Worm (Caenorhabditis elegans) whole organism, L4 larva: ENCODE results near the gene Y27F2A.9.
A peak's percentile ranks its signal among the peaks of the same experiment; 100 is the strongest.
"Not testable (repeated sequence)": the region's sequence is repeated elsewhere in the genome, so short reads cannot be mapped to it uniquely, and the experiment has no call there.

Source experiments
- F49E8.2 ChIP-seq: sonication (generic microtip); optimal IDR thresholded peaks from 2 replicates; lab custom pipeline; 2016; ENCODE audit warnings: missing compliant biosample characterization, mild to moderate bottlenecking, missing genetic modification characterization, borderline replicate concordance
- Y75B8A.6 ChIP-seq: fragments of 200-800 bp; sonication (Bioruptor generic); IDR thresholded peaks from 2 replicates; pipeline ENCODE4 v1.3.6; 2022; ENCODE audit warnings: missing genetic modification reagents, missing genetic modification characterization, missing compliant biosample characterization
- ZK546.5 ChIP-seq, 2 experiments: sonication (generic microtip); optimal IDR thresholded peaks; 2 replicates each; lab custom pipeline; 2017; ENCODE audit warnings: missing biosample characterization in 2 of 2, missing genetic modification characterization in 2 of 2
- aha-1 ChIP-seq: fragments of 150-350 bp; peaks from one replicate; lab custom pipeline; 2014; ENCODE audit warnings: missing biosample characterization, missing genetic modification characterization
- arid-1 ChIP-seq: fragments of 200-800 bp; sonication (Bioruptor generic); conservative IDR thresholded peaks from 2 replicates; pipeline ENCODE4 v1.3.6; 2022; ENCODE audit warnings: missing genetic modification reagents, missing genetic modification characterization, missing compliant biosample characterization
- attf-4 ChIP-seq: sonication (generic microtip); optimal IDR thresholded peaks from 3 replicates; lab custom pipeline; 2017; ENCODE audit warnings: missing biosample characterization, missing genetic modification characterization
- daf-16 ChIP-seq, 3 experiments: sonication (generic microtip); optimal IDR thresholded peaks; 2 replicates each; lab custom pipeline; 2016 to 2017; ENCODE audit warnings: missing genetic modification characterization in 3 of 3, missing genetic modification reagents in 3 of 3, mild to moderate bottlenecking in 2 of 3, missing compliant biosample characterization in 2 of 3, missing biosample characterization in 1 of 3, moderate library complexity in 1 of 3
- daf-19 ChIP-seq: fragments of 200-800 bp; sonication (Bioruptor generic); conservative IDR thresholded peaks from 2 replicates; pipeline ENCODE4 v1.3.6; 2022; ENCODE audit warnings: missing genetic modification characterization, missing compliant biosample characterization
- daf-8 ChIP-seq: fragments of 200-800 bp; sonication (Bioruptor generic); IDR thresholded peaks from 2 replicates; pipeline ENCODE4 v1.3.6; 2022; ENCODE audit warnings: missing genetic modification characterization, missing compliant biosample characterization
- dmd-6 ChIP-seq: fragments of 200-800 bp; sonication (Bioruptor generic); IDR thresholded peaks from 2 replicates; pipeline ENCODE4 v1.3.6; 2022; ENCODE audit warnings: missing genetic modification reagents, missing genetic modification characterization, missing compliant biosample characterization
- duxl-1 ChIP-seq: sonication (generic microtip); optimal IDR thresholded peaks from 2 replicates; lab custom pipeline; 2016; ENCODE audit warnings: mild to moderate bottlenecking, missing genetic modification characterization, moderate library complexity, missing compliant biosample characterization; ENCODE audit not compliant: poor library complexity
- egl-27 ChIP-seq: sonication (generic microtip); optimal IDR thresholded peaks from 3 replicates; lab custom pipeline; 2017; ENCODE audit warnings: missing biosample characterization, missing genetic modification reagents, missing genetic modification characterization
- fos-1 ChIP-seq: fragments of 150-350 bp; optimal IDR thresholded peaks from 2 replicates; lab custom pipeline; 2014; ENCODE audit warnings: missing biosample characterization, missing genetic modification characterization
- hlh-30 ChIP-seq: sonication (generic microtip); optimal IDR thresholded peaks from 2 replicates; lab custom pipeline; 2017; ENCODE audit warnings: antibody characterized with exemption, mild to moderate bottlenecking, missing genetic modification characterization, missing compliant biosample characterization; ENCODE audit not compliant: insufficient read depth
- hmg-1.1 ChIP-seq: fragments of 200-800 bp; sonication (Bioruptor generic); IDR thresholded peaks from 2 replicates; pipeline ENCODE4 v1.3.6; 2022; ENCODE audit warnings: missing genetic modification reagents, missing genetic modification characterization, missing compliant biosample characterization
- mdt-29 ChIP-seq: fragments of 200-800 bp; sonication (Bioruptor generic); IDR thresholded peaks from 2 replicates; pipeline ENCODE4 v1.3.6; 2022; ENCODE audit warnings: missing genetic modification reagents, missing genetic modification characterization, missing compliant biosample characterization
- nhr-10 ChIP-seq: fragments of 150-350 bp; optimal IDR thresholded peaks from 2 replicates; lab custom pipeline; 2014; ENCODE audit warnings: missing biosample characterization, missing genetic modification characterization
- nhr-11 ChIP-seq: fragments of 150-350 bp; optimal IDR thresholded peaks from 2 replicates; lab custom pipeline; 2014; ENCODE audit warnings: missing biosample characterization, missing genetic modification characterization
- nhr-111 ChIP-seq: fragments of 200-800 bp; sonication (Bioruptor generic); optimal IDR thresholded peaks from 2 replicates; lab custom pipeline; 2018; ENCODE audit warnings: mild to moderate bottlenecking, missing genetic modification characterization, missing compliant biosample characterization
- nhr-237 ChIP-seq: sonication (generic microtip); optimal IDR thresholded peaks from 2 replicates; lab custom pipeline; 2017; ENCODE audit warnings: missing biosample characterization, missing genetic modification characterization
- nhr-25 ChIP-seq: sonication (generic microtip); optimal IDR thresholded peaks from 2 replicates; lab custom pipeline; 2017; ENCODE audit warnings: missing genetic modification characterization, mild to moderate bottlenecking, missing compliant biosample characterization, antibody characterized with exemption, moderate library complexity, borderline replicate concordance; ENCODE audit not compliant: insufficient read depth
- nhr-6 ChIP-seq: fragments of 150-350 bp; optimal IDR thresholded peaks from 2 replicates; lab custom pipeline; 2014; ENCODE audit warnings: missing biosample characterization, missing genetic modification characterization
- nhr-77 ChIP-seq: fragments of 150-350 bp; optimal IDR thresholded peaks from 2 replicates; lab custom pipeline; 2014; ENCODE audit warnings: missing biosample characterization, missing genetic modification characterization
- pqm-1 ChIP-seq: sonication (generic microtip); optimal IDR thresholded peaks from 2 replicates; lab custom pipeline; 2017; ENCODE audit warnings: missing biosample characterization, missing genetic modification characterization
- saeg-2 ChIP-seq: fragments of 200-800 bp; sonication (Bioruptor generic); IDR thresholded peaks from 2 replicates; pipeline ENCODE4 v1.3.6; 2022; ENCODE audit warnings: missing genetic modification reagents, missing genetic modification characterization, missing compliant biosample characterization
- sdz-12 ChIP-seq: fragments of 200-800 bp; sonication (Bioruptor generic); optimal IDR thresholded peaks from 2 replicates; lab custom pipeline; 2018; ENCODE audit warnings: mild to moderate bottlenecking, missing genetic modification characterization, missing compliant biosample characterization
- set-16 ChIP-seq: fragments of 200-800 bp; sonication (Bioruptor generic); IDR thresholded peaks from 2 replicates; pipeline ENCODE4 v1.3.6; 2022; ENCODE audit warnings: missing genetic modification reagents, missing genetic modification characterization, missing compliant biosample characterization
- unc-39 ChIP-seq: sonication (generic microtip); optimal IDR thresholded peaks from 2 replicates; lab custom pipeline; 2017; ENCODE audit warnings: missing biosample characterization, missing genetic modification characterization
- vab-7 ChIP-seq: fragments of 200-800 bp; sonication (Bioruptor generic); IDR thresholded peaks from 2 replicates; pipeline ENCODE4 v1.3.6; 2022; ENCODE audit warnings: missing genetic modification reagents, missing genetic modification characterization, missing compliant biosample characterization
- zag-1 ChIP-seq: fragments of 150-350 bp; optimal IDR thresholded peaks from 2 replicates; lab custom pipeline; 2014; ENCODE audit warnings: missing biosample characterization, missing genetic modification characterization
- zfp-3 ChIP-seq: fragments of 200-800 bp; sonication (Bioruptor generic); conservative IDR thresholded peaks from 2 replicates; pipeline ENCODE4 v1.3.6; 2022; ENCODE audit warnings: missing genetic modification reagents, missing genetic modification characterization, missing compliant biosample characterization
- zip-2 ChIP-seq: fragments of 150-350 bp; optimal IDR thresholded peaks from 2 replicates; lab custom pipeline; 2014; ENCODE audit warnings: missing biosample characterization, missing genetic modification characterization
- ztf-11 ChIP-seq: fragments of 150-350 bp; optimal IDR thresholded peaks from 2 replicates; lab custom pipeline; 2014; ENCODE audit warnings: missing biosample characterization, missing genetic modification characterization
- ztf-7 ChIP-seq: fragments of 150-350 bp; optimal IDR thresholded peaks from 2 replicates; lab custom pipeline; 2014; ENCODE audit warnings: missing biosample characterization, missing genetic modification characterization

Gene Y27F2A.9

DNA sequence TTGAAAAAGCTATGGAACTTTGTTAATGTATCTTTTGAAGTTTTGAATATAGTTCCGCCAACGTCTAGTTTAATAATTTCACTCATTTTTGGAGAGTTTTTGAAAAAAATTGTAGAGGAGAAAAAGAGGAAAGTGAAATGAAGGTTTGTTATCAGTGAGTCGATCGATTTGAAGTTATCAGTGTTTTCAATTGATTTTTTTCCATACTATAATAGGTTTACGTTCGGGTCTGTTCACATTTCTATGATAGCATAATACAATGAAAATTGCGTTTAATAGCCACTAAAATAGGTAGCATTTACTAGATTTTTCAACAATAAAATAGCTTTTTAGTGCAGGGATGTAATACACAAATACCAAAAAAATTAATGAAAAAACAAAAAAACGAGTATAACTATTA lies 33.8 kb upstream of the Y27F2A.9 start, which contains the start of gene ZC239.16 (continued):
- no peak for TF ChIP-seq daf-16 (GFP tag; optimal IDR thresholded peaks at IDR 0.05; lab: Kevin White, UChicago)
- peak; percentile 61 for TF ChIP-seq daf-16 (tag; optimal IDR thresholded peaks at IDR 0.05; lab: Kevin White, UChicago)
- TF ChIP-seq nhr-11 (tag; lab: Kevin White, UChicago), result no peak
- 0 out of 2 replicates have a peak, but pooled peaks have one; percentile 8 for TF ChIP-seq dmd-6 (GFP tag; lab: Robert Waterston, UW)
- TF ChIP-seq arid-1 (GFP tag; lab: Robert Waterston, UW), result no peak
- TF ChIP-seq nhr-10 (tag; lab: Kevin White, UChicago), result no peak
- TF ChIP-seq nhr-25 (tag; lab: Kevin White, UChicago), result no peak
- no peak for TF ChIP-seq saeg-2 (GFP tag; lab: Robert Waterston, UW)
- peak; percentile 38 for TF ChIP-seq pqm-1 (tag; lab: Kevin White, UChicago)
- TF ChIP-seq set-16, result no peak
- TF ChIP-seq nhr-237 (tag; lab: Kevin White, UChicago), result no peak
- TF ChIP-seq zfp-3 (GFP tag; lab: Robert Waterston, UW), result no peak
- no peak for TF ChIP-seq ztf-7 (tag; lab: Kevin White, UChicago)
- TF ChIP-seq duxl-1, result no peak
- no peak for TF ChIP-seq daf-19 (GFP tag; lab: Robert Waterston, UW)
- TF ChIP-seq sdz-12, result no peak
- TF ChIP-seq daf-8 (GFP tag; lab: Robert Waterston, UW), result no peak
- TF ChIP-seq nhr-77 (tag; lab: Kevin White, UChicago), result no peak

DNA sequence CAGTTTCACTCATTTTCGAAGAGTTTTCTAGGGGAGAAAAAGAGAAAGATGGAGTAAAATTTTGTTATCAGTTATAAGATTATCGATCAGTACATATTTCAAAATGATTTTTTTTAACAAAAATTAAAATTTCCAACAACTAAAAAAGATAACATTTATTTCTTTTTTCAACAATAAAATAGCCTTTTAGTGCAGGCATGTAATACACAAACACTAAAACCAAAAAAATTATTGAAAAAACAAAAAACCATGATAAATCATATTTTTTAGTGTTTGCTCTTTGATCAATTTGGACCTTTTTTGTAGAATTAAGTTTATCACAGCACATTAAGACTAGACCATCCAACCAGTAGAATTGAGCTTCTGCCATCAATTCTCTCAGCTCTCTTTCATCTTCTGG lies 33.2 kb upstream of the Y27F2A.9 start, which contains the start of gene ZC239.15:
Gene ZC239.15 (minus strand): TSS at position 101 of the 400 bp plus-strand sequence.
- peak; percentile 16 for TF ChIP-seq aha-1
- no peak for TF ChIP-seq daf-16 (GFP tag; optimal IDR thresholded peaks at IDR 0.05; lab: Kevin White, UChicago)
- peak; percentile 2 for TF ChIP-seq daf-16 (tag; optimal IDR thresholded peaks at IDR 0.05; lab: Kevin White, UChicago)
- TF ChIP-seq nhr-77 (tag; lab: Kevin White, UChicago), result no peak
- no peak for TF ChIP-seq nhr-237 (tag; lab: Kevin White, UChicago)
- no peak for TF ChIP-seq duxl-1
- TF ChIP-seq zag-1, result no peak

DNA sequence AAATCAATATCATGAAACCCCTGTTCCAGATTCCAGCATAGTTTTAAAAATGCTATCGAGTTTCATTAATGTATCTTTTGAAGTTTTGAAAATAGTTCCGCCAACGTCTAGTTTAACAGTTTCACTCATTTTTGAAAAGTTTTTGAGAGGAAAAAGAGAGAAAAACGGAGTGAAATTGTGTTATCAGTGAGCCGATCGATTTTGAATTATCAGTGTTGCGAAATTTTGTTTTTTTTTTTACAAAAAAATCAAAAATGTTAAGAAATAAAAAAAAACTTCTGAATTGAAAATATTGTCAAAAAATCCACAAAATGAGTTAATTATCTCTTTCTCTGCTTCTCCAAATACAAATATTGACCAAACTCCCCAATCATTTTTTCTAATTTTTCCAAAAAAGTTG lies 31.2 kb upstream of the Y27F2A.9 start, which contains the start of gene ZC239.13:
Gene ZC239.13 (minus strand): TSS at position 154 of the 400 bp plus-strand sequence.
- TF ChIP-seq mdt-29 (GFP tag; lab: Robert Waterston, UW) (no peak), nhr-6 (tag; lab: Kevin White, UChicago) (no peak), hlh-30 (tag; lab: Kevin White, UChicago) (no peak), pqm-1 (tag; lab: Kevin White, UChicago) (peak; percentile 26), arid-1 (GFP tag; lab: Robert Waterston, UW) (no peak)

DNA sequence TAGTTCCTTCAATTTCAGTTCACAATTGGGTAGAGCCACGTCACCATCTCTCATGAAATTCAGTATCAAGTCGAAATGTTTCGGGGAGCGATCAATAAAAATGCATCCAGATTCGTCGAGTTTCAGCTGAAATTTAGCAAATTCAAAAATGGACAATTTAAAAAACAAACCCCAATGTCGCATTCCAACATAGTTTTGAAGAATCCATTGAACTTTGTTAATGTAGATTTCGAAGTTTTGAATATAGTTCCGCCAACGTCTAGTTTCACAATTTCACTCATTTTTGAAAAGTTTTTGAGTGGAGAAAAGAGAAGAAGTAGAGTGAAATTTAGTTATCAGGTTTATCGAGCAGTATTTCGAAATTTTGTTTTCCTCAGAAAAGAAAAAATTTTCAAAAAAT lies 30.3 kb upstream of the Y27F2A.9 start, which contains the start of gene ZC239.14:
Gene ZC239.14 (minus strand): TSS at position 305 of the 400 bp plus-strand sequence.
- no peak for TF ChIP-seq hmg-1.1 (GFP tag; lab: Robert Waterston, UW)
- TF ChIP-seq aha-1, result peak; percentile 91

DNA sequence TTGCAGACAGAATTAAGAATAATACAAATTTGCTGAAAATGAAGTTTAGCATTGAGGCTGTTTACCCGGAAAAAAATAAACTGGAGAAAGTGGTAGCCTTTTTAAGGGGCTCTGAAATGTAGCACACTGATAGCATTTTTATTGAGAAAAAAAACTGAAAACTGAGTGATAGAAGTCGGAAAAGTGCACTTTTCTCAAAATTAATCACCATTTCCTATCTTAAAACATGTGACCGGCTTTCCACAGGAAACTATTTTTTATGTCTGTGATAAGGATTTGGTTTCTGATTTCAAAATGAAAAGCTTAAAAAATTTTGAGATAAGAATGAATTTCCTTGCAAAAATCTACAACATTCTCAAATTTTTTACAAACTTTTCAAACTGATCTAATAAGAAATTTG lies 29.3 kb upstream of the Y27F2A.9 start, which contains the start of gene ZC239.22:
Gene ZC239.22 (minus strand): TSS at position 101 of the 400 bp plus-strand sequence.
- peak; percentile 21 for TF ChIP-seq aha-1
- TF ChIP-seq attf-4 (tag; lab: Kevin White, UChicago), result no peak

DNA sequence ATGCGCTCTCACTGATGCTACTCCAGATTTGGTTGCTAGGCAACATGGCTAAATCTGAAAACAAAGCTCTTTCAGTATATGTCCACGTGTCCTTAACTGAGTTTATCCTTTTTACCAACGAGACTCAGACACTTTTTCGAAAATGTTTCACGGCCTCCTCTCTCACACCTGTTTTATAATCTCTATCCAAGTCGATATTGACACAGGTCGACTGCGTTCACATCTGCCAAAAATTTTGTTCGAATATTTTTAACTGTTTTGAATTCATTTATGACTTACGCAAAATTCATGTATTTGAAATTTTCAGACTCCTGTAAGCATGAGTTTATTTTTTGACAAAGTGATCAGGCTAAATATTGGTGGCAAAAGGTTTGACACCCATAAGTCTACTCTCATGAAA lies 24.3 kb upstream of the Y27F2A.9 start, which contains the start of gene ZC239.3:
Gene ZC239.3 (plus strand): TSS at position 301 of the 400 bp plus-strand sequence.
- not testable (repeated sequence) for TF ChIP-seq egl-27; ztf-11 (tag; lab: Kevin White, UChicago); vab-7

DNA sequence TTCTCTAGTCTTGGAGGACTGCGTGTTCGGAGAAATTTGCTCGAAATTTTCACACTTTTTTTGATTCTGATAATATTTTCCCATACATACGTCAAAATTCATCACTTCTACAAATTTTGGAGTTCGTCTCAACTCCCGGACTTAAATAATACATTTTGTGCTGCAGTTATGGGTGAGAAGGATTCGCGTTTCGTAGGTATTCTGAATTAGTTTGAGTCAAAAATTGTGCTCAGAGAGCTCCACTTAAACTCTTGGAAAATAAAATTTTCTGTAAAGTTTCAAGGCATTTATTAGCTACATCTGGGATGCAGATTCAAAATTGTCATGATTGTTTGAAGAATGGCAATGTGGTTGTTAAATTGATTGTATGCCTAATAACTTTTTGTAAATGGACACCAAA lies 22.5 kb upstream of the Y27F2A.9 start, which contains the start of gene ZC239.4:
Gene ZC239.4 (plus strand): TSS at position 301 of the 400 bp plus-strand sequence.
- TF ChIP-seq zip-2 (tag; lab: Kevin White, UChicago) (no peak), ztf-7 (tag; lab: Kevin White, UChicago) (no peak), fos-1 (tag; lab: Kevin White, UChicago) (no peak), Y75B8A.6 (GFP tag; lab: Robert Waterston, UW) (no peak), nhr-111 (GFP tag; lab: Kevin White, UChicago) (no peak), unc-39 (tag; lab: Kevin White, UChicago) (no peak), F49E8.2 (no peak), nhr-10 (tag; lab: Kevin White, UChicago) (no peak), ZK546.5 (tag; optimal IDR thresholded peaks at IDR 0.05; lab: Kevin White, UChicago) (no peak), nhr-25 (tag; lab: Kevin White, UChicago) (no peak)
